Fruit fly (Drosophila melanogaster): Measurements from ENCODE around the gene NFAT.

- TF ChIP-seq N (GFP tag; optimal IDR thresholded peaks at IDR 0.05) (no peak), psq (GFP tag; optimal IDR thresholded peaks at IDR 0.05) (no peak), br (GFP tag; optimal IDR thresholded peaks at IDR 0.05) (no peak), usp (GFP tag; optimal IDR thresholded peaks at IDR 0.05) (no peak), HLH106 (tag; optimal IDR thresholded peaks at IDR 0.05) (no peak), Hr78 (GFP tag; optimal IDR thresholded peaks at IDR 0.05) (no peak), Abd-B (GFP tag; optimal IDR thresholded peaks at IDR 0.05) (no peak), CG9705 (GFP tag; optimal IDR thresholded peaks at IDR 0.05) (no peak), Jra (GFP tag; optimal IDR thresholded peaks at IDR 0.05) (no peak), lola (GFP tag; optimal IDR thresholded peaks at IDR 0.05) (no peak), rgr (GFP tag; optimal IDR thresholded peaks at IDR 0.05) (no peak), Vsx2 (GFP tag; optimal IDR thresholded peaks at IDR 0.05; ENCODE audit: partially characterized antibody) (no peak)
Observed at dm6 chrX:13646175-13646574, 21.6 kb downstream of the NFAT start.

All from whole organism, wandering third instar larva.